Worm (Caenorhabditis elegans) whole organism, L3 larva: ENCODE measurements around the gene srab-10.

Source experiments
- R02D3.7 ChIP-seq: fragments of 150-350 bp; optimal IDR thresholded peaks from 2 replicates; lab custom pipeline; 2014; ENCODE audit warnings: missing biosample characterization, missing genetic modification characterization
- ceh-28 ChIP-seq: fragments of 150-350 bp; optimal IDR thresholded peaks from 2 replicates; lab custom pipeline; 2014; ENCODE audit warnings: missing biosample characterization, missing genetic modification reagents, missing genetic modification characterization
- ceh-82 ChIP-seq: fragments of 150-350 bp; optimal IDR thresholded peaks from 2 replicates; lab custom pipeline; 2014; ENCODE audit warnings: missing biosample characterization, missing genetic modification characterization
- ceh-9 ChIP-seq: sonication (generic microtip); optimal IDR thresholded peaks from 2 replicates; lab custom pipeline; 2018; ENCODE audit warnings: missing biosample characterization, missing genetic modification characterization
- egl-27 ChIP-seq: sonication (generic microtip); optimal IDR thresholded peaks from 4 replicates; lab custom pipeline; 2017; ENCODE audit warnings: missing biosample characterization, missing genetic modification reagents, missing genetic modification characterization
- elt-1 ChIP-seq: fragments of 150-350 bp; optimal IDR thresholded peaks from 2 replicates; lab custom pipeline; 2014; ENCODE audit warnings: missing biosample characterization, missing genetic modification characterization
- elt-2 ChIP-seq: sonication (generic microtip); optimal IDR thresholded peaks from 2 replicates; lab custom pipeline; 2016; ENCODE audit warnings: missing genetic modification reagents, mild to moderate bottlenecking, missing genetic modification characterization, missing compliant biosample characterization
- elt-3 ChIP-seq, 3 experiments: fragments of 150-350 bp in 1 of 3; sonication (generic microtip) in 2 of 3; optimal IDR thresholded peaks; 2 replicates in 2 of 3; 4 replicates in 1 of 3; lab custom pipeline; 2014 to 2017; ENCODE audit warnings: missing biosample characterization in 3 of 3, missing genetic modification characterization in 3 of 3
- eor-1 ChIP-seq, 2 experiments: fragments of 150-350 bp; optimal IDR thresholded peaks; 2 replicates each; lab custom pipeline; 2014 to 2018; ENCODE audit warnings: missing biosample characterization in 2 of 2, missing genetic modification characterization in 2 of 2
- fkh-10 ChIP-seq: sonication (generic microtip); optimal IDR thresholded peaks from 2 replicates; lab custom pipeline; 2017; ENCODE audit warnings: missing biosample characterization, missing genetic modification reagents, missing genetic modification characterization
- fos-1 ChIP-seq: fragments of 150-350 bp; optimal IDR thresholded peaks from 2 replicates; lab custom pipeline; 2014; ENCODE audit warnings: missing biosample characterization, missing genetic modification characterization
- hmg-11 ChIP-seq: sonication (generic microtip); optimal IDR thresholded peaks from 2 replicates; lab custom pipeline; 2016; ENCODE audit warnings: missing genetic modification characterization, missing compliant biosample characterization
- lin-15B ChIP-seq: fragments of 150-350 bp; optimal IDR thresholded peaks from 2 replicates; lab custom pipeline; 2014; ENCODE audit warnings: missing biosample characterization, missing genetic modification characterization
- lin-39 ChIP-seq: fragments of 150-350 bp; optimal IDR thresholded peaks from 2 replicates; lab custom pipeline; 2018; ENCODE audit warnings: missing biosample characterization, missing genetic modification reagents, missing genetic modification characterization
- mdl-1 ChIP-seq: fragments of 150-350 bp; optimal IDR thresholded peaks from 2 replicates; lab custom pipeline; 2014; ENCODE audit warnings: missing biosample characterization, missing genetic modification characterization
- mml-1 ChIP-seq: fragments of 150-350 bp; sonication (generic microtip); optimal IDR thresholded peaks from 3 replicates; lab custom pipeline; 2014; ENCODE audit warnings: missing biosample characterization, missing genetic modification characterization
- nhr-11 ChIP-seq: fragments of 150-350 bp; optimal IDR thresholded peaks from 2 replicates; lab custom pipeline; 2014; ENCODE audit warnings: missing biosample characterization, missing genetic modification characterization
- nhr-12 ChIP-seq: fragments of 150-350 bp; optimal IDR thresholded peaks from 2 replicates; lab custom pipeline; 2014; ENCODE audit warnings: missing biosample characterization, missing genetic modification characterization
- nhr-23 ChIP-seq: fragments of 150-350 bp; optimal IDR thresholded peaks from 2 replicates; lab custom pipeline; 2014; ENCODE audit warnings: missing biosample characterization, missing genetic modification reagents, missing genetic modification characterization
- nhr-237 ChIP-seq: fragments of 150-350 bp; optimal IDR thresholded peaks from 2 replicates; lab custom pipeline; 2014; ENCODE audit warnings: missing biosample characterization, missing genetic modification characterization
- nhr-25 ChIP-seq: sonication (generic microtip); optimal IDR thresholded peaks from 2 replicates; lab custom pipeline; 2017; ENCODE audit warnings: missing biosample characterization, missing genetic modification characterization
- nhr-28 ChIP-seq: fragments of 150-350 bp; optimal IDR thresholded peaks from 2 replicates; lab custom pipeline; 2014; ENCODE audit warnings: missing biosample characterization, missing genetic modification characterization
- nhr-43 ChIP-seq: sonication (generic microtip); optimal IDR thresholded peaks from 2 replicates; lab custom pipeline; 2016; ENCODE audit warnings: mild to moderate bottlenecking, missing genetic modification characterization, missing compliant biosample characterization; ENCODE audit not compliant: poor library complexity, severe bottlenecking
- nhr-67 ChIP-seq: fragments of 150-350 bp; optimal IDR thresholded peaks from 2 replicates; lab custom pipeline; 2014; ENCODE audit warnings: missing biosample characterization, missing genetic modification characterization
- nhr-77 ChIP-seq: fragments of 150-350 bp; optimal IDR thresholded peaks from 2 replicates; lab custom pipeline; 2014; ENCODE audit warnings: missing biosample characterization, missing genetic modification characterization
- pha-4 ChIP-seq: fragments of 150-350 bp; optimal IDR thresholded peaks from 2 replicates; lab custom pipeline; 2014; ENCODE audit warnings: missing biosample characterization, missing genetic modification reagents, missing genetic modification characterization
- sea-2 ChIP-seq: fragments of 150-350 bp; sonication (generic microtip); optimal IDR thresholded peaks from 4 replicates; lab custom pipeline; 2014; ENCODE audit warnings: missing biosample characterization, missing genetic modification reagents, missing genetic modification characterization
- skn-1 ChIP-seq: fragments of 150-350 bp; optimal IDR thresholded peaks from 2 replicates; lab custom pipeline; 2014; ENCODE audit warnings: missing biosample characterization, missing genetic modification characterization
- tbx-2 ChIP-seq: sonication (generic microtip); optimal IDR thresholded peaks from 2 replicates; lab custom pipeline; 2016; ENCODE audit warnings: mild to moderate bottlenecking, missing genetic modification characterization, missing compliant biosample characterization
- unc-39 ChIP-seq: sonication (generic microtip); optimal IDR thresholded peaks from 4 replicates; lab custom pipeline; 2017; ENCODE audit warnings: missing biosample characterization, missing genetic modification characterization
- zag-1 ChIP-seq: fragments of 150-350 bp; optimal IDR thresholded peaks from 2 replicates; lab custom pipeline; 2014; ENCODE audit warnings: missing biosample characterization, missing genetic modification characterization
- ztf-11 ChIP-seq: fragments of 150-350 bp; optimal IDR thresholded peaks from 2 replicates; lab custom pipeline; 2014; ENCODE audit warnings: missing biosample characterization, missing genetic modification characterization
- ztf-4 ChIP-seq: fragments of 150-350 bp; optimal IDR thresholded peaks from 2 replicates; lab custom pipeline; 2014; ENCODE audit warnings: missing biosample characterization, missing genetic modification characterization

srab-10 gene

ce11 chrV:3171625-3172024, 27.2 kb upstream of the srab-10 start:
- TF ChIP-seq ceh-28 (tag; lab: Kevin White, UChicago) (peak; percentile 89), fkh-10 (GFP tag; lab: Kevin White, UChicago) (no peak)

ce11 chrV:3169838-3170237, 25.4 kb upstream of the srab-10 start, which contains the start of gene srbc-6:
Gene srbc-6, plus strand, starts transcription at chrV:3170138.
- TF ChIP-seq zag-1 (no peak), ztf-11 (no peak), ceh-82 (tag; lab: Kevin White, UChicago) (no peak), eor-1 (tag; optimal IDR thresholded peaks at IDR 0.05; lab: Kevin White, UChicago) (no peak)

- TF ChIP-seq nhr-12 (tag; lab: Kevin White, UChicago), result no peak
- no peak for TF ChIP-seq elt-3 (tag; optimal IDR thresholded peaks at IDR 0.05; lab: Kevin White, UChicago)
- TF ChIP-seq tbx-2, result no peak
- no peak for TF ChIP-seq elt-1 (tag; lab: Kevin White, UChicago)
- no peak for TF ChIP-seq fos-1 (tag; lab: Kevin White, UChicago)
- no peak for TF ChIP-seq nhr-28 (tag; lab: Kevin White, UChicago)
- TF ChIP-seq ceh-9, result no peak
- TF ChIP-seq egl-27 (tag; lab: Kevin White, UChicago), result no peak
- no peak for TF ChIP-seq nhr-25
- no peak for TF ChIP-seq nhr-43 (tag; lab: Kevin White, UChicago)
- TF ChIP-seq hmg-11 (tag; lab: Kevin White, UChicago), result no peak
- no peak for TF ChIP-seq nhr-67 (tag; lab: Kevin White, UChicago)
- TF ChIP-seq R02D3.7 (tag; lab: Kevin White, UChicago), result no peak
- no peak for TF ChIP-seq mdl-1
- no peak for TF ChIP-seq ceh-28 (tag; lab: Kevin White, UChicago)
- no peak for TF ChIP-seq eor-1 (tag; optimal IDR thresholded peaks at IDR 0.05; lab: Kevin White, UChicago)
- TF ChIP-seq nhr-237 (tag; lab: Kevin White, UChicago), result no peak
- TF ChIP-seq, all 47 proteins: peak for 0
Observed at ce11 chrV:3168650-3169049, 24.3 kb upstream of the srab-10 start, which contains the start of gene C36C5.15. Gene C36C5.15, minus strand, starts transcription at chrV:3168750.

- no peak for TF ChIP-seq lin-39 (tag; lab: Kevin White, UChicago)
Observed at ce11 chrV:3166260-3166659, 21.9 kb upstream of the srab-10 start, which contains the start of gene C36C5.4. Gene C36C5.4, plus strand, starts transcription at chrV:3166560.

ce11 chrV:3165438-3165837, 21.0 kb upstream of the srab-10 start, which contains the start of gene C36C5.14:
Gene C36C5.14, minus strand, starts transcription at chrV:3165538.
- TF ChIP-seq nhr-23 (no peak), elt-2 (tag; lab: Kevin White, UChicago) (no peak), nhr-25 (no peak), lin-39 (tag; lab: Kevin White, UChicago) (no peak), sea-2 (GFP tag; lab: Kevin White, UChicago) (no peak), nhr-77 (no peak), nhr-11 (tag; lab: Kevin White, UChicago) (no peak), ceh-9 (no peak), ztf-11 (no peak), nhr-237 (tag; lab: Kevin White, UChicago) (no peak), mml-1 (tag; lab: Kevin White, UChicago) (no peak), elt-3 (tag; optimal IDR thresholded peaks at IDR 0.05; lab: Kevin White, UChicago) (no peak), skn-1 (no peak), nhr-43 (tag; lab: Kevin White, UChicago) (no peak), eor-1 (tag; optimal IDR thresholded peaks at IDR 0.05; lab: Kevin White, UChicago) (no peak), lin-15B (no peak), pha-4 (tag; lab: Kevin White, UChicago) (no peak), nhr-67 (tag; lab: Kevin White, UChicago) (no peak), unc-39 (tag; lab: Kevin White, UChicago) (no peak)

- no peak for TF ChIP-seq egl-27 (tag; lab: Kevin White, UChicago)
- TF ChIP-seq nhr-67 (tag; lab: Kevin White, UChicago), result no peak
- no peak for TF ChIP-seq eor-1 (tag; optimal IDR thresholded peaks at IDR 0.05; lab: Kevin White, UChicago)
- TF ChIP-seq mml-1 (tag; lab: Kevin White, UChicago), result no peak
- TF ChIP-seq fkh-10 (GFP tag; lab: Kevin White, UChicago), result no peak
- TF ChIP-seq ztf-4 (tag; lab: Kevin White, UChicago), result no peak
- TF ChIP-seq nhr-23, result no peak
- TF ChIP-seq nhr-12 (tag; lab: Kevin White, UChicago), result no peak
- no peak for TF ChIP-seq nhr-11 (tag; lab: Kevin White, UChicago)
- TF ChIP-seq nhr-77, result no peak
- TF ChIP-seq ceh-28 (tag; lab: Kevin White, UChicago), result no peak
Observed at ce11 chrV:3163143-3163542, 18.7 kb upstream of the srab-10 start.
